Worm (Caenorhabditis elegans) whole organism, early embryonic: Measurements from ENCODE around the gene C08G9.2.

Source experiments
- F13C5.2 ChIP-seq: sonication (generic microtip); optimal IDR thresholded peaks from 2 replicates; lab custom pipeline; 2017; ENCODE audit warnings: mild to moderate bottlenecking, missing genetic modification characterization, inconsistent platforms, missing compliant biosample characterization
- ama-1 ChIP-seq: fragments of 150-350 bp; optimal IDR thresholded peaks from 2 replicates; lab custom pipeline; 2014
- ceh-13 ChIP-seq: fragments of 200-800 bp; sonication (Bioruptor generic); optimal IDR thresholded peaks from 2 replicates; lab custom pipeline; 2018; ENCODE audit warnings: mild to moderate bottlenecking, missing genetic modification characterization, missing compliant biosample characterization
- ets-7 ChIP-seq: sonication (generic microtip); optimal IDR thresholded peaks from 2 replicates; lab custom pipeline; 2016; ENCODE audit warnings: missing genotype, missing genetic modification characterization, missing compliant biosample characterization
- flt-1 ChIP-seq: fragments of 200-800 bp; sonication (Bioruptor generic); IDR thresholded peaks from 2 replicates; pipeline ENCODE4 v1.3.6; 2022; ENCODE audit warnings: missing genetic modification characterization, missing compliant biosample characterization
- hnd-1 ChIP-seq: sonication (generic microtip); optimal IDR thresholded peaks from 2 replicates; lab custom pipeline; 2016; ENCODE audit warnings: missing genetic modification characterization, missing compliant biosample characterization
- tbx-11 ChIP-seq: fragments of 200-800 bp; sonication (Bioruptor generic); IDR thresholded peaks from 2 replicates; pipeline ENCODE4 v1.3.6; 2022; ENCODE audit warnings: missing genetic modification characterization, missing compliant biosample characterization
- tbx-37 ChIP-seq: fragments of 200-800 bp; sonication (Bioruptor generic); conservative IDR thresholded peaks from 2 replicates; pipeline ENCODE4 v1.3.6; 2022; ENCODE audit warnings: missing genetic modification reagents, missing genetic modification characterization, missing compliant biosample characterization
- tra-4 ChIP-seq: sonication (generic microtip); optimal IDR thresholded peaks from 2 replicates; lab custom pipeline; 2017; ENCODE audit warnings: missing genetic modification characterization, missing compliant biosample characterization

ce11 chrIV:7672872-7673271, at the start of gene C08G9.2:
- TF ChIP-seq F13C5.2 (tag; lab: Kevin White, UChicago): no peak
- TF ChIP-seq ama-1 (lab: Kevin White, UChicago): no peak
- TF ChIP-seq ets-7 (tag; lab: Kevin White, UChicago): no peak
- TF ChIP-seq hnd-1: no peak
- no peak for TF ChIP-seq tra-4
- TF ChIP-seq flt-1: no peak
- TF ChIP-seq tbx-11 (GFP tag; lab: Robert Waterston, UW): no peak
- TF ChIP-seq tbx-37 (GFP tag; lab: Robert Waterston, UW): no peak
- TF ChIP-seq ceh-13 (GFP tag; lab: Kevin White, UChicago): no peak
